Fruit fly (Drosophila melanogaster) whole organism, wandering third instar larva: Measurements from ENCODE around the gene CG2641.

Source experiments
- Abd-B ChIP-seq: fragments of >200 bp; optimal IDR thresholded peaks from 2 replicates; lab custom pipeline; 2017; ENCODE audit warnings: missing biosample characterization, missing genetic modification characterization
- CG32264 ChIP-seq: fragments of 200-800 bp; sonication (Bioruptor generic); optimal IDR thresholded peaks from 2 replicates; lab custom pipeline; 2016; ENCODE audit warnings: missing biosample characterization, missing genetic modification characterization
- CG9705 ChIP-seq: fragments of 200-800 bp; sonication (Bioruptor generic); optimal IDR thresholded peaks from 2 replicates; lab custom pipeline; 2018; ENCODE audit warnings: missing biosample characterization, mild to moderate bottlenecking, missing genetic modification characterization
- CrebA ChIP-seq: fragments of 200-800 bp; sonication (Bioruptor generic); optimal IDR thresholded peaks from 2 replicates; lab custom pipeline; 2016; ENCODE audit warnings: missing biosample characterization, mild to moderate bottlenecking, missing genetic modification characterization, borderline replicate concordance
- Dfd ChIP-seq: fragments of >200 bp; optimal IDR thresholded peaks from 2 replicates; lab custom pipeline; 2017; ENCODE audit warnings: missing biosample characterization, missing genetic modification characterization
- Dif ChIP-seq: fragments of 200-275, 200-300 bp; sonication (Bioruptor generic); optimal IDR thresholded peaks from 2 replicates; lab custom pipeline; 2018; ENCODE audit warnings: missing biosample characterization, missing genetic modification characterization; ENCODE audit not compliant: partially characterized antibody
- GATAd ChIP-seq: sonication (Bioruptor generic); optimal IDR thresholded peaks from 2 replicates; lab custom pipeline; 2016; ENCODE audit warnings: missing biosample characterization, missing genetic modification characterization
- HLH106 ChIP-seq: fragments of 200-800 bp; optimal IDR thresholded peaks from 3 replicates; lab custom pipeline; 2019; ENCODE audit warnings: missing biosample characterization, mild to moderate bottlenecking, missing genetic modification characterization, moderate library complexity
- Hnf4 ChIP-seq: fragments of 200-800 bp; sonication (Bioruptor generic); optimal IDR thresholded peaks from 2 replicates; lab custom pipeline; 2016; ENCODE audit warnings: missing biosample characterization, mild to moderate bottlenecking, missing genetic modification characterization
- Hr78 ChIP-seq: fragments of >200 bp; optimal IDR thresholded peaks from 2 replicates; lab custom pipeline; 2017; ENCODE audit warnings: missing biosample characterization, missing genetic modification characterization
- Hr83 ChIP-seq: fragments of 200-300 bp; sonication (Bioruptor generic); optimal IDR thresholded peaks from 2 replicates; lab custom pipeline; 2016; ENCODE audit warnings: missing biosample characterization, mild to moderate bottlenecking, missing genetic modification characterization, moderate library complexity; ENCODE audit not compliant: poor library complexity, severe bottlenecking
- Jra ChIP-seq: sonication (Bioruptor generic); optimal IDR thresholded peaks from 2 replicates; lab custom pipeline; 2016; ENCODE audit warnings: missing biosample characterization, missing genetic modification characterization
- Mio ChIP-seq: sonication (Bioruptor generic); optimal IDR thresholded peaks from 2 replicates; lab custom pipeline; 2016; ENCODE audit warnings: missing biosample characterization, missing genetic modification characterization
- Myc ChIP-seq: fragments of >200 bp; optimal IDR thresholded peaks from 2 replicates; lab custom pipeline; 2017
- N ChIP-seq: fragments of >200 bp; optimal IDR thresholded peaks from 2 replicates; lab custom pipeline; 2018; ENCODE audit warnings: missing biosample characterization, missing external identifiers, missing genetic modification characterization
- OdsH ChIP-seq: fragments of 200-800 bp; sonication (Bioruptor generic); optimal IDR thresholded peaks from 2 replicates; lab custom pipeline; 2016; ENCODE audit warnings: missing biosample characterization, mild to moderate bottlenecking, missing genetic modification characterization
- Rel ChIP-seq, 2 experiments: fragments of 200-800 bp; sonication (Bioruptor generic) in 1 of 2; optimal IDR thresholded peaks; 2 replicates in 1 of 2; 3 replicates in 1 of 2; lab custom pipeline; 2016 to 2019; ENCODE audit warnings: mild to moderate bottlenecking in 2 of 2, missing biosample characterization in 2 of 2, missing genetic modification characterization in 2 of 2, moderate library complexity in 1 of 2
- Sp1 ChIP-seq: fragments of 200-800 bp; sonication (Bioruptor generic); optimal IDR thresholded peaks from 3 replicates; lab custom pipeline; 2019; ENCODE audit warnings: missing biosample characterization, mild to moderate bottlenecking, missing genetic modification characterization, moderate library complexity
- Vsx2 ChIP-seq: fragments of 200-300, 225-300 bp; sonication (Bioruptor generic); optimal IDR thresholded peaks from 2 replicates; lab custom pipeline; 2018; ENCODE audit warnings: missing biosample characterization, missing genetic modification characterization; ENCODE audit not compliant: partially characterized antibody
- br ChIP-seq: fragments of 200-800 bp; sonication (Bioruptor generic); optimal IDR thresholded peaks from 2 replicates; lab custom pipeline; 2016; ENCODE audit warnings: missing biosample characterization, missing genetic modification characterization
- brk ChIP-seq: fragments of 200-800 bp; sonication (Bioruptor generic); optimal IDR thresholded peaks from 2 replicates; lab custom pipeline; 2016; ENCODE audit warnings: missing biosample characterization, mild to moderate bottlenecking, missing genetic modification characterization
- dl ChIP-seq, 2 experiments: fragments of 175-275, 200-275 bp in 1 of 2; fragments of 200-275 bp in 1 of 2; sonication (Bioruptor generic); optimal IDR thresholded peaks; lab custom pipeline; 2018; ENCODE audit warnings: mild to moderate bottlenecking in 2 of 2, missing biosample characterization in 2 of 2, missing genetic modification characterization in 2 of 2, moderate library complexity in 2 of 2; ENCODE audit not compliant: partially characterized antibody in 2 of 2, insufficient read depth in 1 of 2
- dmrt93B ChIP-seq: fragments of 200-800 bp; sonication (Bioruptor generic); optimal IDR thresholded peaks from 2 replicates; lab custom pipeline; 2018; ENCODE audit warnings: missing biosample characterization, mild to moderate bottlenecking, missing genetic modification characterization
- dsf ChIP-seq: sonication (Bioruptor generic); optimal IDR thresholded peaks from 2 replicates; lab custom pipeline; 2016; ENCODE audit warnings: missing biosample characterization, missing genetic modification characterization, borderline replicate concordance
- ey ChIP-seq: fragments of 200-800 bp; sonication (Bioruptor generic); optimal IDR thresholded peaks from 2 replicates; lab custom pipeline; 2016; ENCODE audit warnings: missing biosample characterization, missing genetic modification characterization
- foxo ChIP-seq, 2 experiments: fragments of 200-800 bp; sonication (Bioruptor generic); optimal IDR thresholded peaks; 2 replicates in 1 of 2; 3 replicates in 1 of 2; lab custom pipeline; 2016 to 2017; ENCODE audit warnings: missing biosample characterization in 2 of 2, missing genetic modification characterization in 2 of 2
- fru ChIP-seq: fragments of 200-800 bp; sonication (Bioruptor generic); optimal IDR thresholded peaks from 3 replicates; lab custom pipeline; 2016; ENCODE audit warnings: missing biosample characterization, mild to moderate bottlenecking, missing genetic modification characterization
- h ChIP-seq: fragments of 200-800 bp; sonication (Bioruptor generic); optimal IDR thresholded peaks from 3 replicates; lab custom pipeline; 2016; ENCODE audit warnings: missing biosample characterization, mild to moderate bottlenecking, missing genetic modification characterization
- jim ChIP-seq: fragments of 175-275, 200-325 bp; sonication (Bioruptor generic); optimal IDR thresholded peaks from 2 replicates; lab custom pipeline; 2016; ENCODE audit warnings: missing biosample characterization, mild to moderate bottlenecking, missing genetic modification characterization
- lola ChIP-seq: fragments of >200 bp; optimal IDR thresholded peaks from 2 replicates; lab custom pipeline; 2017; ENCODE audit warnings: missing biosample characterization, missing genetic modification characterization
- pan ChIP-seq: fragments of >200 bp; optimal IDR thresholded peaks from 2 replicates; lab custom pipeline; 2017
- psq ChIP-seq: fragments of 200-800 bp; sonication (Bioruptor generic); optimal IDR thresholded peaks from 3 replicates; lab custom pipeline; 2017; ENCODE audit warnings: missing biosample characterization, mild to moderate bottlenecking, missing genetic modification characterization, moderate library complexity
- rgr ChIP-seq: fragments of 200-800 bp; sonication (Bioruptor generic); optimal IDR thresholded peaks from 3 replicates; lab custom pipeline; 2016; ENCODE audit warnings: missing biosample characterization, mild to moderate bottlenecking, missing genetic modification characterization
- sage ChIP-seq: fragments of 200-800 bp; sonication (Bioruptor generic); optimal IDR thresholded peaks from 2 replicates; lab custom pipeline; 2016; ENCODE audit warnings: missing biosample characterization, mild to moderate bottlenecking, missing genetic modification characterization
- sv ChIP-seq: fragments of 200-800 bp; sonication (Bioruptor generic); optimal IDR thresholded peaks from 3 replicates; lab custom pipeline; 2016; ENCODE audit warnings: missing biosample characterization, missing genetic modification characterization
- tai ChIP-seq: sonication (Bioruptor generic); optimal IDR thresholded peaks from 2 replicates; lab custom pipeline; 2016; ENCODE audit warnings: missing biosample characterization, missing genetic modification characterization
- usp ChIP-seq: fragments of >200 bp; optimal IDR thresholded peaks from 2 replicates; lab custom pipeline; 2017; ENCODE audit warnings: missing biosample characterization, missing genetic modification characterization
- woc ChIP-seq: sonication (Bioruptor generic); optimal IDR thresholded peaks from 2 replicates; lab custom pipeline; 2016; ENCODE audit warnings: missing biosample characterization, mild to moderate bottlenecking, missing genetic modification characterization

CG2641 gene

dm6 chr3R:7802693-7803092, 8.8 kb downstream of the CG2641 start, which contains the start of gene CG3014:
Gene CG3014, minus strand, starts transcription at chr3R:7802793.
- no peak for TF ChIP-seq HLH106 (tag; lab: Kevin White, UChicago)
- TF ChIP-seq rgr = no peak
- TF ChIP-seq dsf (GFP tag; lab: Kevin White, UChicago) = no peak
- TF ChIP-seq fru (GFP tag; lab: Kevin White, UChicago) = no peak
- TF ChIP-seq lola (GFP tag; lab: Kevin White, UChicago) = no peak

dm6 chr3R:7804332-7804731, 10.5 kb downstream of the CG2641 start, which contains the start of gene CG18268:
Gene CG18268, minus strand, starts transcription at chr3R:7804432.
- TF ChIP-seq Hr78 (GFP tag; lab: Kevin White, UChicago) (no peak), Abd-B (no peak), brk (GFP tag; lab: Kevin White, UChicago) (no peak), N (GFP tag; lab: Kevin White, UChicago) (no peak), br (GFP tag; lab: Kevin White, UChicago) (no peak), usp (GFP tag; lab: Kevin White, UChicago) (no peak), rgr (no peak), Hnf4 (GFP tag; lab: Kevin White, UChicago) (no peak), Vsx2 (GFP tag; lab: Kevin White, UChicago) (no peak), fru (GFP tag; lab: Kevin White, UChicago) (no peak), dmrt93B (GFP tag; lab: Kevin White, UChicago) (no peak)

- TF ChIP-seq Dfd (GFP tag; lab: Kevin White, UChicago) = no peak
- no peak for TF ChIP-seq N (GFP tag; lab: Kevin White, UChicago)
- TF ChIP-seq foxo (GFP tag; optimal IDR thresholded peaks at IDR 0.05; lab: Kevin White, UChicago) = peak in 1 of 2 experiments; percentile 96
- no peak for TF ChIP-seq lola (GFP tag; lab: Kevin White, UChicago)
- TF ChIP-seq Rel (GFP tag; optimal IDR thresholded peaks at IDR 0.05; lab: Kevin White, UChicago) = no peak
- TF ChIP-seq Rel (tag; optimal IDR thresholded peaks at IDR 0.05; lab: Kevin White, UChicago) = no peak
- TF ChIP-seq dmrt93B (GFP tag; lab: Kevin White, UChicago) = peak; percentile 79
- no peak for TF ChIP-seq usp (GFP tag; lab: Kevin White, UChicago)
- peak; percentile 79 for TF ChIP-seq CG9705 (GFP tag; lab: Kevin White, UChicago)
- TF ChIP-seq Sp1 (GFP tag; lab: Kevin White, UChicago) = peak; percentile 25
- no peak for TF ChIP-seq Hr78 (GFP tag; lab: Kevin White, UChicago)
- peak; percentile 80 for TF ChIP-seq sv (GFP tag; lab: Kevin White, UChicago)
- peak; percentile 73 for TF ChIP-seq Mio (GFP tag; lab: Kevin White, UChicago)
- peak; percentile 73 for TF ChIP-seq GATAd (GFP tag; lab: Kevin White, UChicago)
- peak; percentile 57 for TF ChIP-seq dsf (GFP tag; lab: Kevin White, UChicago)
- TF ChIP-seq Hr83 (GFP tag; lab: Kevin White, UChicago) = peak; percentile 97
- TF ChIP-seq psq (GFP tag; lab: Kevin White, UChicago) = peak; percentile 86
- peak; percentile 89 for TF ChIP-seq br (GFP tag; lab: Kevin White, UChicago)
- peak; percentile 86 for TF ChIP-seq HLH106 (tag; lab: Kevin White, UChicago)
- no peak for TF ChIP-seq pan (lab: Kevin White, UChicago)
- no peak for TF ChIP-seq Abd-B
- peak; percentile 95 for TF ChIP-seq Hnf4 (GFP tag; lab: Kevin White, UChicago)
- TF ChIP-seq Dif (GFP tag; lab: Kevin White, UChicago) = no peak
- TF ChIP-seq Vsx2 (GFP tag; lab: Kevin White, UChicago) = no peak
- TF ChIP-seq brk (GFP tag; lab: Kevin White, UChicago) = peak; percentile 50
- peak; percentile 96 for TF ChIP-seq tai (GFP tag; lab: Kevin White, UChicago)
- peak; percentile 82 for TF ChIP-seq Jra (GFP tag; lab: Kevin White, UChicago)
- peak; percentile 6 for TF ChIP-seq woc (GFP tag; lab: Kevin White, UChicago)
- TF ChIP-seq Myc (lab: Kevin White, UChicago) = peak; percentile 95
- peak; percentile 94 for TF ChIP-seq OdsH (GFP tag; lab: Kevin White, UChicago)
- no peak for TF ChIP-seq dl (GFP tag; optimal IDR thresholded peaks at IDR 0.05; lab: Kevin White, UChicago; ENCODE audit: insufficient read depth in 1 of 2, partially characterized antibody in 2 of 2)
- TF ChIP-seq CG32264 = peak; percentile 29
- peak; percentile 94 for TF ChIP-seq rgr
- peak; percentile 91 for TF ChIP-seq h (GFP tag; lab: Kevin White, UChicago)
- TF ChIP-seq sage = peak; percentile 1
- TF ChIP-seq fru (GFP tag; lab: Kevin White, UChicago) = peak; percentile 90
- TF ChIP-seq ey = peak; percentile 91
- TF ChIP-seq CrebA (GFP tag; lab: Kevin White, UChicago) = peak; percentile 17
- peak; percentile 80 for TF ChIP-seq jim (GFP tag; lab: Kevin White, UChicago)
These were observed 16.1 kb downstream of the CG2641 start, which contains the start of the genes CG2993 and sgll for dm6 chr3R:7809662-7810621. Gene CG2993, minus strand, starts transcription at chr3R:7810014. Gene sgll, plus strand, starts transcription at chr3R:7810532.
